Worm (Caenorhabditis elegans): ENCODE data around the gene E02A10.3.

ce11 chrV:12586793-12587192 lies 7.4 kb downstream of the E02A10.3 start:
- TF ChIP-seq elt-3 (tag; optimal IDR thresholded peaks at IDR 0.05), result no peak
- no peak for TF ChIP-seq sptf-1 (tag; optimal IDR thresholded peaks at IDR 0.05)
- no peak for TF ChIP-seq nhr-28 (tag; optimal IDR thresholded peaks at IDR 0.05)
- TF ChIP-seq ztf-11 (tag; optimal IDR thresholded peaks at IDR 0.05), result no peak

Measured in whole organism, mixed stage, embryonic.